Worm (Caenorhabditis elegans): ENCODE results near the gene T05B4.10.

ce11 chrV:4127435-4127834 lies 6.9 kb upstream of the T05B4.10 start, which contains the start of gene T05B4.13:
- no peak for TF ChIP-seq sea-1 (GFP tag; conservative IDR thresholded peaks at IDR 0.05)
- no peak for TF ChIP-seq ama-1 (optimal IDR thresholded peaks at IDR 0.05)
- no peak for TF ChIP-seq ets-7 (tag; optimal IDR thresholded peaks at IDR 0.05)
- no peak for TF ChIP-seq scrt-1 (GFP tag; IDR thresholded peaks at IDR 0.05)
- TF ChIP-seq B0310.2 (tag; optimal IDR thresholded peaks at IDR 0.05): no peak
- TF ChIP-seq tbx-37 (GFP tag; conservative IDR thresholded peaks at IDR 0.05): no peak
- no peak for TF ChIP-seq tra-4 (tag; optimal IDR thresholded peaks at IDR 0.05)
- no peak for TF ChIP-seq tbx-11 (GFP tag; IDR thresholded peaks at IDR 0.05)
- TF ChIP-seq flt-1 (GFP tag; IDR thresholded peaks at IDR 0.05): no peak
- no peak for TF ChIP-seq F13C5.2 (tag; optimal IDR thresholded peaks at IDR 0.05)
- no peak for TF ChIP-seq ceh-36 (tag; optimal IDR thresholded peaks at IDR 0.05)
- no peak for TF ChIP-seq ceh-13 (GFP tag; optimal IDR thresholded peaks at IDR 0.05)
- TF ChIP-seq aly-1 (tag; optimal IDR thresholded peaks at IDR 0.05): no peak

All from whole organism, early embryonic.